Worm (Caenorhabditis elegans) whole organism, L4 larva: ENCODE data around the gene cfap-20.
A peak's percentile ranks its signal among the peaks of the same experiment; 100 is the strongest.

Experiments
- F37D6.2 ChIP-seq: sonication (generic microtip); optimal IDR thresholded peaks from 2 replicates; lab custom pipeline; 2016; ENCODE audit warnings: mild to moderate bottlenecking, missing genetic modification characterization, missing compliant biosample characterization
- R02D3.7 ChIP-seq: fragments of 150-350 bp; sonication (generic microtip); optimal IDR thresholded peaks from 3 replicates; lab custom pipeline; 2014; ENCODE audit warnings: missing biosample characterization, missing genetic modification characterization
- Y105C5A.15 ChIP-seq: fragments of 200-800 bp; sonication (Bioruptor generic); IDR thresholded peaks from 2 replicates; pipeline ENCODE4 v1.3.6; 2022; ENCODE audit warnings: missing genetic modification characterization, missing compliant biosample characterization
- aha-1 ChIP-seq: fragments of 150-350 bp; peaks from one replicate; lab custom pipeline; 2014; ENCODE audit warnings: missing biosample characterization, missing genetic modification characterization
- ceh-82 ChIP-seq: sonication (generic microtip); optimal IDR thresholded peaks from 2 replicates; lab custom pipeline; 2017; ENCODE audit warnings: missing biosample characterization, missing genetic modification characterization
- daf-16 ChIP-seq, 3 experiments: sonication (generic microtip); optimal IDR thresholded peaks; 2 replicates each; lab custom pipeline; 2016 to 2017; ENCODE audit warnings: missing genetic modification characterization in 3 of 3, missing genetic modification reagents in 3 of 3, mild to moderate bottlenecking in 2 of 3, missing compliant biosample characterization in 2 of 3, missing biosample characterization in 1 of 3, moderate library complexity in 1 of 3
- dmd-6 ChIP-seq: fragments of 200-800 bp; sonication (Bioruptor generic); IDR thresholded peaks from 2 replicates; pipeline ENCODE4 v1.3.6; 2022; ENCODE audit warnings: missing genetic modification reagents, missing genetic modification characterization, missing compliant biosample characterization
- duxl-1 ChIP-seq: sonication (generic microtip); optimal IDR thresholded peaks from 2 replicates; lab custom pipeline; 2016; ENCODE audit warnings: mild to moderate bottlenecking, missing genetic modification characterization, moderate library complexity, missing compliant biosample characterization; ENCODE audit not compliant: poor library complexity
- egl-43 ChIP-seq: fragments of 200-800 bp; sonication (Bioruptor generic); IDR thresholded peaks from 2 replicates; pipeline ENCODE4 v1.3.6; 2022; ENCODE audit warnings: missing genetic modification reagents, missing genetic modification characterization, missing compliant biosample characterization
- fkh-10 ChIP-seq: fragments of 150-350 bp; optimal IDR thresholded peaks from 2 replicates; lab custom pipeline; 2014; ENCODE audit warnings: missing biosample characterization, missing genetic modification reagents, missing genetic modification characterization
- fos-1 ChIP-seq: fragments of 150-350 bp; optimal IDR thresholded peaks from 2 replicates; lab custom pipeline; 2014; ENCODE audit warnings: missing biosample characterization, missing genetic modification characterization
- hlh-11 ChIP-seq: fragments of 200-800 bp; sonication (Bioruptor generic); optimal IDR thresholded peaks from 2 replicates; lab custom pipeline; 2018; ENCODE audit warnings: mild to moderate bottlenecking, missing genetic modification characterization, missing compliant biosample characterization
- lin-1 ChIP-seq: fragments of 200-800 bp; sonication (Bioruptor generic); IDR thresholded peaks from 2 replicates; pipeline ENCODE4 v1.3.6; 2022; ENCODE audit warnings: missing genetic modification reagents, missing genetic modification characterization, missing compliant biosample characterization
- lin-38 ChIP-seq: fragments of 200-800 bp; sonication (Bioruptor generic); IDR thresholded peaks from 2 replicates; pipeline ENCODE4 v1.3.6; 2022; ENCODE audit warnings: missing genetic modification reagents, missing genetic modification characterization, missing compliant biosample characterization
- mdl-1 ChIP-seq, 2 experiments: fragments of 150-350 bp in 1 of 2; sonication (generic microtip) in 1 of 2; optimal IDR thresholded peaks; 2 replicates each; lab custom pipeline; 2014 to 2017; ENCODE audit warnings: missing biosample characterization in 2 of 2, missing genetic modification characterization in 2 of 2
- mdt-29 ChIP-seq: fragments of 200-800 bp; sonication (Bioruptor generic); IDR thresholded peaks from 2 replicates; pipeline ENCODE4 v1.3.6; 2022; ENCODE audit warnings: missing genetic modification reagents, missing genetic modification characterization, missing compliant biosample characterization
- nhr-102 ChIP-seq: sonication (generic microtip); optimal IDR thresholded peaks from 2 replicates; lab custom pipeline; 2016; ENCODE audit warnings: mild to moderate bottlenecking, missing genetic modification characterization, moderate library complexity, missing compliant biosample characterization
- nhr-11 ChIP-seq: fragments of 150-350 bp; optimal IDR thresholded peaks from 2 replicates; lab custom pipeline; 2014; ENCODE audit warnings: missing biosample characterization, missing genetic modification characterization
- nhr-28 ChIP-seq: fragments of 150-350 bp; optimal IDR thresholded peaks from 2 replicates; lab custom pipeline; 2014; ENCODE audit warnings: missing biosample characterization, missing genetic modification characterization
- nhr-48 ChIP-seq: sonication (generic microtip); optimal IDR thresholded peaks from 2 replicates; lab custom pipeline; 2016; ENCODE audit warnings: mild to moderate bottlenecking, missing genetic modification characterization, missing compliant biosample characterization
- nhr-6 ChIP-seq: fragments of 150-350 bp; optimal IDR thresholded peaks from 2 replicates; lab custom pipeline; 2014; ENCODE audit warnings: missing biosample characterization, missing genetic modification characterization
- nhr-77 ChIP-seq: fragments of 150-350 bp; optimal IDR thresholded peaks from 2 replicates; lab custom pipeline; 2014; ENCODE audit warnings: missing biosample characterization, missing genetic modification characterization
- pqm-1 ChIP-seq: sonication (generic microtip); optimal IDR thresholded peaks from 2 replicates; lab custom pipeline; 2017; ENCODE audit warnings: missing biosample characterization, missing genetic modification characterization
- set-16 ChIP-seq: fragments of 200-800 bp; sonication (Bioruptor generic); IDR thresholded peaks from 2 replicates; pipeline ENCODE4 v1.3.6; 2022; ENCODE audit warnings: missing genetic modification reagents, missing genetic modification characterization, missing compliant biosample characterization
- snpc-4 ChIP-seq: fragments of 150-350 bp; optimal IDR thresholded peaks from 2 replicates; lab custom pipeline; 2014; ENCODE audit warnings: missing biosample characterization, missing genetic modification characterization
- tra-1 ChIP-seq: fragments of 200-800 bp; sonication (Bioruptor generic); IDR thresholded peaks from 2 replicates; pipeline ENCODE4 v1.3.6; 2022; ENCODE audit warnings: missing genetic modification reagents, missing genetic modification characterization, missing compliant biosample characterization
- unc-39 ChIP-seq: sonication (generic microtip); optimal IDR thresholded peaks from 2 replicates; lab custom pipeline; 2017; ENCODE audit warnings: missing biosample characterization, missing genetic modification characterization
- unc-62 ChIP-seq, 3 experiments: fragments of 150-350 bp in 1 of 3; sonication (generic microtip); optimal IDR thresholded peaks in 2 of 3; peaks in 1 of 3; 1 replicate in 1 of 3; 2 replicates in 2 of 3; lab custom pipeline; 2014 to 2017; ENCODE audit warnings: missing biosample characterization in 3 of 3, missing genetic modification characterization in 3 of 3, missing genetic modification reagents in 3 of 3, missing genotype in 1 of 3

The cfap-20 gene

ce11 chrIII:3537401-3537800 lies at the start of gene cfap-20:
TSS of gene cfap-20 (minus strand) at chrIII:3537501.
- peak; percentile 25; the same call in 1 of the 2 replicates for TF ChIP-seq lin-38 (GFP tag; lab: Robert Waterston, UW)
- TF ChIP-seq Y105C5A.15 (GFP tag; lab: Robert Waterston, UW) = no peak
- 0 out of 2 replicates have a peak, but pooled peaks have one; percentile 18 for TF ChIP-seq tra-1
- TF ChIP-seq snpc-4 = no peak
- TF ChIP-seq egl-43 (GFP tag; lab: Robert Waterston, UW) = 0 out of 2 replicates have a peak, but pooled peaks have one; percentile 9

- TF ChIP-seq hlh-11 (tag; lab: Kevin White, UChicago) = peak; percentile 20
- no peak for TF ChIP-seq lin-1 (GFP tag; lab: Robert Waterston, UW)
- no peak for TF ChIP-seq daf-16 (GFP tag; optimal IDR thresholded peaks at IDR 0.05; lab: Kevin White, UChicago)
- no peak for TF ChIP-seq daf-16 (tag; optimal IDR thresholded peaks at IDR 0.05; lab: Kevin White, UChicago)
- TF ChIP-seq unc-39 (tag; lab: Kevin White, UChicago) = no peak
- peak; percentile 32 for TF ChIP-seq aha-1 (tag; lab: Kevin White, UChicago)
- no peak for TF ChIP-seq Y105C5A.15 (GFP tag; lab: Robert Waterston, UW)
These were observed 46.0 kb upstream of the cfap-20 start for ce11 chrIII:3583341-3583740.

ce11 chrIII:3581636-3582035 lies 44.3 kb upstream of the cfap-20 start, which contains the start of gene C48D5.3:
TSS of gene C48D5.3 (minus strand) at chrIII:3581736.
- TF ChIP-seq nhr-11 (tag; lab: Kevin White, UChicago) = no peak
- TF ChIP-seq pqm-1 (tag; lab: Kevin White, UChicago) = peak; percentile 44
- no peak for TF ChIP-seq ceh-82 (tag; lab: Kevin White, UChicago)

ce11 chrIII:3573281-3573680 lies 36.0 kb upstream of the cfap-20 start, which contains the start of gene nhr-6:
TSS of gene nhr-6 (plus strand) at chrIII:3573581.
- TF ChIP-seq fos-1 (tag; lab: Kevin White, UChicago) = no peak
- no peak for TF ChIP-seq nhr-102
- no peak for TF ChIP-seq nhr-6 (tag; lab: Kevin White, UChicago)
- no peak for TF ChIP-seq aha-1 (tag; lab: Kevin White, UChicago)
- no peak for TF ChIP-seq duxl-1

- TF ChIP-seq nhr-48 (tag; lab: Kevin White, UChicago) (peak; percentile 1), nhr-6 (tag; lab: Kevin White, UChicago) (peak; percentile 22), mdt-29 (GFP tag; lab: Robert Waterston, UW) (no peak), unc-62 (GFP tag; optimal IDR thresholded peaks at IDR 0.05 in 1 of 2; lab: Kevin White, UChicago) (peak in 1 of 2 experiments; percentile 55), unc-62 (tag; optimal IDR thresholded peaks at IDR 0.05; lab: Kevin White, UChicago) (no peak), nhr-28 (tag; lab: Kevin White, UChicago) (peak; percentile 26), dmd-6 (GFP tag; lab: Robert Waterston, UW) (peak; percentile 77; the same call in 1 of the 2 replicates), hlh-11 (tag; lab: Kevin White, UChicago) (peak; percentile 60), pqm-1 (tag; lab: Kevin White, UChicago) (peak; percentile 39), fkh-10 (no peak)
These were observed 34.1 kb upstream of the cfap-20 start for ce11 chrIII:3571371-3571902.

ce11 chrIII:3569763-3570162 lies 32.5 kb upstream of the cfap-20 start:
- TF ChIP-seq aha-1 (tag; lab: Kevin White, UChicago) = peak; percentile 92
- TF ChIP-seq F37D6.2 (tag; lab: Kevin White, UChicago) = no peak
- TF ChIP-seq, all 104 proteins: peak for 1

ce11 chrIII:3566785-3567184 lies 29.5 kb upstream of the cfap-20 start:
- TF ChIP-seq mdl-1 (tag; optimal IDR thresholded peaks at IDR 0.05; lab: Kevin White, UChicago) (no peak), R02D3.7 (tag; lab: Kevin White, UChicago) (no peak), set-16 (GFP tag; lab: Robert Waterston, UW) (peak; percentile 86), nhr-77 (tag; lab: Kevin White, UChicago) (no peak)
